Worm (Caenorhabditis elegans): ENCODE results near the gene C04B4.2.

- no peak for TF ChIP-seq blmp-1 (tag; optimal IDR thresholded peaks at IDR 0.05)
- no peak for TF ChIP-seq egl-27 (tag; optimal IDR thresholded peaks at IDR 0.05)
- TF ChIP-seq aly-2 (tag; optimal IDR thresholded peaks at IDR 0.05), result no peak
- no peak for TF ChIP-seq sptf-1 (tag; optimal IDR thresholded peaks at IDR 0.05)
- no peak for TF ChIP-seq lin-35 (GFP tag; optimal IDR thresholded peaks at IDR 0.05)
- TF ChIP-seq ama-1 (optimal IDR thresholded peaks at IDR 0.05), result no peak
- TF ChIP-seq ztf-4 (tag; optimal IDR thresholded peaks at IDR 0.05), result no peak
- no peak for TF ChIP-seq lin-15B (tag; optimal IDR thresholded peaks at IDR 0.05)
- TF ChIP-seq rnt-1 (tag; optimal IDR thresholded peaks at IDR 0.05), result no peak
- no peak for TF ChIP-seq tlp-1 (tag; optimal IDR thresholded peaks at IDR 0.05)
- TF ChIP-seq snu-23 (GFP tag; optimal IDR thresholded peaks at IDR 0.05), result no peak
- TF ChIP-seq elt-3 (tag; optimal IDR thresholded peaks at IDR 0.05), result no peak
- TF ChIP-seq nhr-11 (tag; optimal IDR thresholded peaks at IDR 0.05), result no peak
Measured at ce11 chrX:12296392-12296791, 13.3 kb downstream of the C04B4.2 start, which contains the start of gene W06D11.2.

Measured in whole organism, L1 larva.